Worm (Caenorhabditis elegans): ENCODE results near the gene F26F2.5.

The F26F2.5 gene

DNA sequence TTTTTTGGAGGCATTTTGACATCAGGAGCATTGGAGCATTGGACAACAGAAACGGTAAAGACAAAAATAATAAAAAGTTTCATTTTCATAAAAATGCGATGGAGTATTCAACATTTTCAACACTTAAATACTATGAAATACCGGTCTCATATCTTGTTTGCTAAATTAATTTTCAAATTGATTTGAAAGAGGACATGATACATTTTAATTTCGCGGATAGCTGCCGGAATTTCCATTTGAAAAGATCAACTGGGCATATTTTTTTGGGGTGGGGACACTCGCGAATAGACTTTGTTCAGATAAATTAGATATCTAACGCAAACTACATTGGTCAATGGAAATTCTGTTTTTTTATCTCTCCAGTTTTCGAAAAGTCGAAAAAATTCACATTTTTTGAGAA lies 21.3 kb downstream of the F26F2.5 start, which contains the start of gene F26F2.10:
F26F2.10 (minus strand) TSS at position 101 of the 400 bp plus-strand sequence.
- no peak for TF ChIP-seq ZK546.5 (tag; optimal IDR thresholded peaks at IDR 0.05)
- no peak for TF ChIP-seq lsy-2 (tag; optimal IDR thresholded peaks at IDR 0.05)
- TF ChIP-seq ztf-11 (tag; optimal IDR thresholded peaks at IDR 0.05), result no peak
- TF ChIP-seq fos-1 (tag; optimal IDR thresholded peaks at IDR 0.05), result no peak
- no peak for TF ChIP-seq R02D3.7 (tag; optimal IDR thresholded peaks at IDR 0.05)
- TF ChIP-seq sma-9 (GFP tag; optimal IDR thresholded peaks at IDR 0.05), result no peak
- no peak for TF ChIP-seq sma-9 (tag; optimal IDR thresholded peaks at IDR 0.05)
- TF ChIP-seq ztf-4 (tag; optimal IDR thresholded peaks at IDR 0.05), result no peak
- no peak for TF ChIP-seq lin-39 (tag; optimal IDR thresholded peaks at IDR 0.05)
- no peak for TF ChIP-seq skn-1 (tag; optimal IDR thresholded peaks at IDR 0.05)
- no peak for TF ChIP-seq ceh-82 (tag; optimal IDR thresholded peaks at IDR 0.05)
- no peak for TF ChIP-seq F13H6.1 (tag; optimal IDR thresholded peaks at IDR 0.05)
- TF ChIP-seq lin-13 (GFP tag; optimal IDR thresholded peaks at IDR 0.05), result no peak
- no peak for TF ChIP-seq zag-1 (tag; optimal IDR thresholded peaks at IDR 0.05)
- TF ChIP-seq mdl-1 (tag; optimal IDR thresholded peaks at IDR 0.05), result no peak
- no peak for TF ChIP-seq C34F6.9 (tag; optimal IDR thresholded peaks at IDR 0.05)
- TF ChIP-seq nhr-6 (tag; optimal IDR thresholded peaks at IDR 0.05), result no peak

- TF ChIP-seq mab-5 (tag; optimal IDR thresholded peaks at IDR 0.05), result no peak
- TF ChIP-seq aly-2 (tag; optimal IDR thresholded peaks at IDR 0.05), result no peak
- no peak for TF ChIP-seq unc-39 (tag; optimal IDR thresholded peaks at IDR 0.05)
- TF ChIP-seq nhr-129 (tag; optimal IDR thresholded peaks at IDR 0.05), result no peak
- no peak for TF ChIP-seq nhr-25 (tag; optimal IDR thresholded peaks at IDR 0.05)
- no peak for TF ChIP-seq mbf-1 (tag; optimal IDR thresholded peaks at IDR 0.05)
- TF ChIP-seq sma-3 (GFP tag; optimal IDR thresholded peaks at IDR 0.05), result no peak
- TF ChIP-seq ceh-16 (tag; optimal IDR thresholded peaks at IDR 0.05), result no peak
- no peak for TF ChIP-seq nhr-12 (tag; optimal IDR thresholded peaks at IDR 0.05)
- TF ChIP-seq ztf-4 (tag; optimal IDR thresholded peaks at IDR 0.05), result no peak
- TF ChIP-seq nhr-237 (tag; optimal IDR thresholded peaks at IDR 0.05), result no peak
- TF ChIP-seq Y55F3AM.14 (GFP tag; optimal IDR thresholded peaks at IDR 0.05), result no peak
- TF ChIP-seq unc-55 (GFP tag; optimal IDR thresholded peaks at IDR 0.05), result no peak
- TF ChIP-seq skn-1 (tag; optimal IDR thresholded peaks at IDR 0.05), result no peak
- no peak for TF ChIP-seq ZK546.5 (tag; optimal IDR thresholded peaks at IDR 0.05)
- TF ChIP-seq ceh-82 (tag; optimal IDR thresholded peaks at IDR 0.05), result no peak
These were observed 22.2 kb downstream of the F26F2.5 start, which contains the start of gene F26F2.11 for ce11 chrV:20595653-20596052. F26F2.11 (minus strand) TSS chrV:20595753.

DNA sequence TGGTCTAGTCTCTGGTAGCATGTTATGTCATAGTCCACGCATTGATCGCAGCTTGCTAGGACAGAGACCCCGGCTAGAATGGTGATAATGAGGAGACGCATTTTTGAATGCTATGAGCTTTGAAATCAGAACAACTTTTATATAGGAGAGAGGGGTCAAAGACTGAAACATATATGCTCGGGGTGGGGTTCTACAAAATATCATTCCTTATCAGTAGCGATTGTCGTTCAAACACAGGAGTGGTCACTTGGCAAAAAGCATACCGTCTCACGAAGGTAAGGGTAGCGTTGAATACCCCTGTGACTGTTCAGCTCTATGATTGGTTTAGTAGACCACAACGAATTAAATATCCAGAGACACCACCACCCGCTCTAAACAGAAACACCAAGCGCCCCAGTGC lies 23.6 kb downstream of the F26F2.5 start, which contains the start of gene F46B3.1:
F46B3.1 (minus strand) TSS at position 101 of the 400 bp plus-strand sequence.
- no peak for TF ChIP-seq ztf-4 (tag; optimal IDR thresholded peaks at IDR 0.05)
- no peak for TF ChIP-seq lin-13 (GFP tag; optimal IDR thresholded peaks at IDR 0.05)
- no peak for TF ChIP-seq gmeb-1 (tag; optimal IDR thresholded peaks at IDR 0.05)
- TF ChIP-seq nhr-25 (tag; optimal IDR thresholded peaks at IDR 0.05), result no peak
- no peak for TF ChIP-seq lin-11 (tag; optimal IDR thresholded peaks at IDR 0.05)
- no peak for TF ChIP-seq aly-2 (tag; optimal IDR thresholded peaks at IDR 0.05)
- no peak for TF ChIP-seq unc-62 (GFP tag; optimal IDR thresholded peaks at IDR 0.05)
- TF ChIP-seq nhr-21 (tag; optimal IDR thresholded peaks at IDR 0.05), result no peak
- TF ChIP-seq egl-27 (tag; optimal IDR thresholded peaks at IDR 0.05), result no peak

DNA sequence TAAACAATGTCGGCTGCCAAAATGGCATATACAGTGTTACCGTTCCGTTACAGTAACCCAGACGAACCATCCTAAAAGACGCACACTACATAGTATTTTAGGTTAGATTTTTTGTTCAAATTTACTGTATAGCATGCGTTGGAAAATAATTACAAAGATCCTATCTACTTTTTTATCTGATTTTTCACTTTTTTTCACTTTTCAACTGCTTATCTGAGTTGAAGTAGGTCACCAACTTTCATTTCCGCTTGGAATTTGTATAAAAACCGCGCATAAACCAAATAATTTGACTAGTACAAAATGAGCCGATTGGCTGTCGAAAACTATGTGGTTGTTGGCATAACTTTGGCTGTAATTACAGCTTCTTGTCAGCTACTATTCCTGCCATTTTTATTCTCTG lies 26.3 kb downstream of the F26F2.5 start, which contains the start of gene col-163:
col-163 (plus strand) TSS at position 301 of the 400 bp plus-strand sequence.
- TF ChIP-seq nhr-23 (tag; optimal IDR thresholded peaks at IDR 0.05) (no peak), mbf-1 (tag; optimal IDR thresholded peaks at IDR 0.05) (no peak), nhr-77 (tag; optimal IDR thresholded peaks at IDR 0.05) (no peak), lin-39 (tag; optimal IDR thresholded peaks at IDR 0.05) (no peak), ztf-11 (tag; optimal IDR thresholded peaks at IDR 0.05) (no peak), ama-1 (optimal IDR thresholded peaks at IDR 0.05) (no peak), ceh-16 (tag; optimal IDR thresholded peaks at IDR 0.05) (no peak), elt-1 (tag; optimal IDR thresholded peaks at IDR 0.05) (no peak), C34F6.9 (tag; optimal IDR thresholded peaks at IDR 0.05) (no peak), nhr-10 (tag; optimal IDR thresholded peaks at IDR 0.05) (no peak), sma-3 (GFP tag; optimal IDR thresholded peaks at IDR 0.05) (no peak), blmp-1 (tag; optimal IDR thresholded peaks at IDR 0.05; ENCODE audit: insufficient read depth) (no peak), Y55F3AM.14 (GFP tag; optimal IDR thresholded peaks at IDR 0.05) (no peak), skn-1 (tag; optimal IDR thresholded peaks at IDR 0.05) (no peak), sem-4 (tag; optimal IDR thresholded peaks at IDR 0.05) (no peak), gmeb-1 (tag; optimal IDR thresholded peaks at IDR 0.05) (no peak), nhr-21 (tag; optimal IDR thresholded peaks at IDR 0.05) (no peak), mab-5 (tag; optimal IDR thresholded peaks at IDR 0.05) (no peak), zag-1 (tag; optimal IDR thresholded peaks at IDR 0.05) (no peak), F13H6.1 (tag; optimal IDR thresholded peaks at IDR 0.05) (no peak)
